Worm (Caenorhabditis elegans) whole organism, mixed stage, embryonic: ENCODE results near the gene C07A9.9.

Experiments
- lin-13 ChIP-seq: fragments of 150-350 bp; optimal IDR thresholded peaks from 2 replicates; lab custom pipeline; 2014; ENCODE audit warnings: missing biosample characterization, missing genetic modification characterization
- lsy-2 ChIP-seq: fragments of 150-350 bp; optimal IDR thresholded peaks from 2 replicates; lab custom pipeline; 2014; ENCODE audit warnings: missing biosample characterization, missing genetic modification characterization
- mab-5 ChIP-seq: fragments of 150-350 bp; optimal IDR thresholded peaks from 2 replicates; lab custom pipeline; 2014; ENCODE audit warnings: missing biosample characterization, missing genetic modification characterization
- nhr-12 ChIP-seq: fragments of 150-350 bp; optimal IDR thresholded peaks from 2 replicates; lab custom pipeline; 2014; ENCODE audit warnings: missing biosample characterization, missing genetic modification characterization
- snpc-4 ChIP-seq: fragments of 150-350 bp; optimal IDR thresholded peaks from 2 replicates; lab custom pipeline; 2014; ENCODE audit warnings: missing biosample characterization, missing genetic modification characterization
- unc-39 ChIP-seq: fragments of 150-350 bp; optimal IDR thresholded peaks from 2 replicates; lab custom pipeline; 2014; ENCODE audit warnings: missing biosample characterization, missing genetic modification characterization
- unc-62 ChIP-seq: fragments of 150-350 bp; optimal IDR thresholded peaks from 2 replicates; lab custom pipeline; 2014; ENCODE audit warnings: missing biosample characterization, missing genetic modification reagents, missing genetic modification characterization

ce11 chrIII:9666239-9666638 is 1.2 kb downstream of the C07A9.9 start:
- TF ChIP-seq nhr-12 (tag; lab: Kevin White, UChicago) (no peak), unc-62 (GFP tag; lab: Kevin White, UChicago) (no peak), lin-13 (tag; lab: Kevin White, UChicago) (no peak), mab-5 (tag; lab: Kevin White, UChicago) (no peak), lsy-2 (tag; lab: Kevin White, UChicago) (no peak), unc-39 (tag; lab: Kevin White, UChicago) (no peak), snpc-4 (tag; lab: Kevin White, UChicago) (no peak)
